Worm (Caenorhabditis elegans) whole organism, L2 larva: ENCODE measurements around the gene srd-44.

Experiments used
- alr-1 ChIP-seq: fragments of 150-350 bp; optimal IDR thresholded peaks from 2 replicates; lab custom pipeline; 2014; ENCODE audit warnings: missing biosample characterization, missing genetic modification characterization
- aly-2 ChIP-seq: fragments of 150-350 bp; optimal IDR thresholded peaks from 2 replicates; lab custom pipeline; 2014; ENCODE audit warnings: missing biosample characterization, missing genetic modification characterization
- lsy-2 ChIP-seq, 2 experiments: fragments of 150-350 bp in 1 of 2; sonication (generic microtip) in 1 of 2; optimal IDR thresholded peaks; 2 replicates each; lab custom pipeline; 2014 to 2017; ENCODE audit warnings: missing biosample characterization in 2 of 2, missing genetic modification characterization in 2 of 2
- nhr-12 ChIP-seq: fragments of 150-350 bp; optimal IDR thresholded peaks from 2 replicates; lab custom pipeline; 2014; ENCODE audit warnings: missing biosample characterization, missing genetic modification characterization
- snpc-4 ChIP-seq: fragments of 150-350 bp; optimal IDR thresholded peaks from 2 replicates; lab custom pipeline; 2014; ENCODE audit warnings: missing biosample characterization, missing genetic modification characterization
- unc-62 ChIP-seq: fragments of 150-350 bp; optimal IDR thresholded peaks from 2 replicates; lab custom pipeline; 2014; ENCODE audit warnings: missing biosample characterization, missing genetic modification reagents, missing genetic modification characterization
- ztf-11 ChIP-seq: sonication (generic microtip); optimal IDR thresholded peaks from 2 replicates; lab custom pipeline; 2017; ENCODE audit warnings: missing biosample characterization, missing genetic modification characterization

DNA sequence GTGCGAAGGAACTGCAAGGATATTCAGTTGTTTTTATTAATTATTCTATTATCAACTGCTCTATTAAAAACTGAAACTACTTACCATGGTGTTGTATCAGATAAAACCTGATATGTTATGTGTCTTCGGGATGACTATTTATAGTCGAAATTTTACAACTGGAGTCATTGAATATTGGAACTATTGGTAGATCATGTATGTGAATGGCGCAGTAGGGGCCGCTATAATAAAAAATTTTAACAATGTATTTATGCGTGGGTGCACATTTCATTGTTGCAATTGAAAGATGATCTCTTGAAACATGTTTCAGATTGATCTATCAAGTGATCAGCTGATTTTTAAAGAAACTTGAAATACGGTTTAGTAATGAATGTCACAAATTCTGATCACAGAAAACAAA lies 20.7 kb downstream of the srd-44 start, which contains the start of gene nspc-14:
- TF ChIP-seq lsy-2 (tag; optimal IDR thresholded peaks at IDR 0.05; lab: Kevin White, UChicago): no peak
- no peak for TF ChIP-seq snpc-4 (tag; lab: Kevin White, UChicago)
- no peak for TF ChIP-seq alr-1 (tag; lab: Kevin White, UChicago)
- TF ChIP-seq ztf-11 (tag; lab: Kevin White, UChicago): no peak
- TF ChIP-seq nhr-12 (tag; lab: Kevin White, UChicago): no peak
- no peak for TF ChIP-seq unc-62
- no peak for TF ChIP-seq aly-2 (tag; lab: Kevin White, UChicago)
